Worm (Caenorhabditis elegans) whole organism, L3 larva: ENCODE results near the gene Y73F8A.22.

ENCODE experiments used
- R02D3.7 ChIP-seq: fragments of 150-350 bp; optimal IDR thresholded peaks from 2 replicates; lab custom pipeline; 2014; ENCODE audit warnings: missing biosample characterization, missing genetic modification characterization
- ZK546.5 ChIP-seq: sonication (generic microtip); optimal IDR thresholded peaks from 2 replicates; lab custom pipeline; 2017; ENCODE audit warnings: missing biosample characterization, missing genetic modification characterization
- aly-2 ChIP-seq: fragments of 150-350 bp; optimal IDR thresholded peaks from 2 replicates; lab custom pipeline; 2014; ENCODE audit warnings: missing biosample characterization, missing genetic modification characterization
- ceh-28 ChIP-seq: fragments of 150-350 bp; optimal IDR thresholded peaks from 2 replicates; lab custom pipeline; 2014; ENCODE audit warnings: missing biosample characterization, missing genetic modification reagents, missing genetic modification characterization
- ceh-82 ChIP-seq: fragments of 150-350 bp; optimal IDR thresholded peaks from 2 replicates; lab custom pipeline; 2014; ENCODE audit warnings: missing biosample characterization, missing genetic modification characterization
- ceh-9 ChIP-seq: sonication (generic microtip); optimal IDR thresholded peaks from 2 replicates; lab custom pipeline; 2018; ENCODE audit warnings: missing biosample characterization, missing genetic modification characterization
- daf-12 ChIP-seq: fragments of 150-350 bp; optimal IDR thresholded peaks from 2 replicates; lab custom pipeline; 2014; ENCODE audit warnings: missing biosample characterization, missing genetic modification reagents, missing genetic modification characterization
- egl-27 ChIP-seq: sonication (generic microtip); optimal IDR thresholded peaks from 4 replicates; lab custom pipeline; 2017; ENCODE audit warnings: missing biosample characterization, missing genetic modification reagents, missing genetic modification characterization
- egl-5 ChIP-seq: fragments of 150-350 bp; optimal IDR thresholded peaks from 2 replicates; lab custom pipeline; 2017; ENCODE audit warnings: missing biosample characterization, missing genetic modification reagents, missing genetic modification characterization, inconsistent platforms
- elt-1 ChIP-seq: fragments of 150-350 bp; optimal IDR thresholded peaks from 2 replicates; lab custom pipeline; 2014; ENCODE audit warnings: missing biosample characterization, missing genetic modification characterization
- elt-2 ChIP-seq: sonication (generic microtip); optimal IDR thresholded peaks from 2 replicates; lab custom pipeline; 2016; ENCODE audit warnings: missing genetic modification reagents, mild to moderate bottlenecking, missing genetic modification characterization, missing compliant biosample characterization
- elt-3 ChIP-seq, 3 experiments: fragments of 150-350 bp in 1 of 3; sonication (generic microtip) in 2 of 3; optimal IDR thresholded peaks; 2 replicates in 2 of 3; 4 replicates in 1 of 3; lab custom pipeline; 2014 to 2017; ENCODE audit warnings: missing biosample characterization in 3 of 3, missing genetic modification characterization in 3 of 3
- eor-1 ChIP-seq, 2 experiments: fragments of 150-350 bp; optimal IDR thresholded peaks; 2 replicates each; lab custom pipeline; 2014 to 2018; ENCODE audit warnings: missing biosample characterization in 2 of 2, missing genetic modification characterization in 2 of 2
- fkh-10 ChIP-seq: sonication (generic microtip); optimal IDR thresholded peaks from 2 replicates; lab custom pipeline; 2017; ENCODE audit warnings: missing biosample characterization, missing genetic modification reagents, missing genetic modification characterization
- fkh-2 ChIP-seq: fragments of 150-350 bp; optimal IDR thresholded peaks from 2 replicates; lab custom pipeline; 2014; ENCODE audit warnings: missing biosample characterization, missing genetic modification reagents, missing genetic modification characterization
- fos-1 ChIP-seq: fragments of 150-350 bp; optimal IDR thresholded peaks from 2 replicates; lab custom pipeline; 2014; ENCODE audit warnings: missing biosample characterization, missing genetic modification characterization
- jun-1 ChIP-seq: fragments of 150-350 bp; optimal IDR thresholded peaks from 2 replicates; lab custom pipeline; 2014; ENCODE audit warnings: missing biosample characterization, missing genetic modification reagents, missing genetic modification characterization
- lin-15B ChIP-seq: fragments of 150-350 bp; optimal IDR thresholded peaks from 2 replicates; lab custom pipeline; 2014; ENCODE audit warnings: missing biosample characterization, missing genetic modification characterization
- lin-39 ChIP-seq: fragments of 150-350 bp; optimal IDR thresholded peaks from 2 replicates; lab custom pipeline; 2018; ENCODE audit warnings: missing biosample characterization, missing genetic modification reagents, missing genetic modification characterization
- lsy-12 ChIP-seq: sonication (generic microtip); optimal IDR thresholded peaks from 2 replicates; lab custom pipeline; 2016; ENCODE audit warnings: mild to moderate bottlenecking, missing genetic modification characterization, missing compliant biosample characterization
- mdl-1 ChIP-seq: fragments of 150-350 bp; optimal IDR thresholded peaks from 2 replicates; lab custom pipeline; 2014; ENCODE audit warnings: missing biosample characterization, missing genetic modification characterization
- mml-1 ChIP-seq: fragments of 150-350 bp; sonication (generic microtip); optimal IDR thresholded peaks from 3 replicates; lab custom pipeline; 2014; ENCODE audit warnings: missing biosample characterization, missing genetic modification characterization
- nfya-1 ChIP-seq: sonication (generic microtip); optimal IDR thresholded peaks from 2 replicates; lab custom pipeline; 2017; ENCODE audit warnings: missing genetic modification characterization, mild to moderate bottlenecking, missing compliant biosample characterization, antibody characterized with exemption, moderate library complexity; ENCODE audit not compliant: insufficient read depth
- nhr-11 ChIP-seq: fragments of 150-350 bp; optimal IDR thresholded peaks from 2 replicates; lab custom pipeline; 2014; ENCODE audit warnings: missing biosample characterization, missing genetic modification characterization
- nhr-23 ChIP-seq: fragments of 150-350 bp; optimal IDR thresholded peaks from 2 replicates; lab custom pipeline; 2014; ENCODE audit warnings: missing biosample characterization, missing genetic modification reagents, missing genetic modification characterization
- nhr-237 ChIP-seq: fragments of 150-350 bp; optimal IDR thresholded peaks from 2 replicates; lab custom pipeline; 2014; ENCODE audit warnings: missing biosample characterization, missing genetic modification characterization
- nhr-25 ChIP-seq: sonication (generic microtip); optimal IDR thresholded peaks from 2 replicates; lab custom pipeline; 2017; ENCODE audit warnings: missing biosample characterization, missing genetic modification characterization
- nhr-28 ChIP-seq: fragments of 150-350 bp; optimal IDR thresholded peaks from 2 replicates; lab custom pipeline; 2014; ENCODE audit warnings: missing biosample characterization, missing genetic modification characterization
- nhr-43 ChIP-seq: sonication (generic microtip); optimal IDR thresholded peaks from 2 replicates; lab custom pipeline; 2016; ENCODE audit warnings: mild to moderate bottlenecking, missing genetic modification characterization, missing compliant biosample characterization; ENCODE audit not compliant: poor library complexity, severe bottlenecking
- nhr-67 ChIP-seq: fragments of 150-350 bp; optimal IDR thresholded peaks from 2 replicates; lab custom pipeline; 2014; ENCODE audit warnings: missing biosample characterization, missing genetic modification characterization
- nhr-76 ChIP-seq: fragments of 150-350 bp; sonication (generic microtip); optimal IDR thresholded peaks from 5 replicates; lab custom pipeline; 2014; ENCODE audit warnings: missing biosample characterization, missing genetic modification characterization
- pha-4 ChIP-seq: fragments of 150-350 bp; optimal IDR thresholded peaks from 2 replicates; lab custom pipeline; 2014; ENCODE audit warnings: missing biosample characterization, missing genetic modification reagents, missing genetic modification characterization
- sea-2 ChIP-seq: fragments of 150-350 bp; sonication (generic microtip); optimal IDR thresholded peaks from 4 replicates; lab custom pipeline; 2014; ENCODE audit warnings: missing biosample characterization, missing genetic modification reagents, missing genetic modification characterization
- skn-1 ChIP-seq: fragments of 150-350 bp; optimal IDR thresholded peaks from 2 replicates; lab custom pipeline; 2014; ENCODE audit warnings: missing biosample characterization, missing genetic modification characterization
- snpc-4 ChIP-seq: fragments of 150-350 bp; optimal IDR thresholded peaks from 2 replicates; lab custom pipeline; 2014; ENCODE audit warnings: missing biosample characterization, missing genetic modification characterization
- tbx-2 ChIP-seq: sonication (generic microtip); optimal IDR thresholded peaks from 2 replicates; lab custom pipeline; 2016; ENCODE audit warnings: mild to moderate bottlenecking, missing genetic modification characterization, missing compliant biosample characterization
- unc-39 ChIP-seq: sonication (generic microtip); optimal IDR thresholded peaks from 4 replicates; lab custom pipeline; 2017; ENCODE audit warnings: missing biosample characterization, missing genetic modification characterization
- unc-62 ChIP-seq: fragments of 150-350 bp; sonication (generic microtip); optimal IDR thresholded peaks from 4 replicates; lab custom pipeline; 2014; ENCODE audit warnings: missing biosample characterization, missing genetic modification reagents, missing genetic modification characterization
- zag-1 ChIP-seq: fragments of 150-350 bp; optimal IDR thresholded peaks from 2 replicates; lab custom pipeline; 2014; ENCODE audit warnings: missing biosample characterization, missing genetic modification characterization
- ztf-11 ChIP-seq: fragments of 150-350 bp; optimal IDR thresholded peaks from 2 replicates; lab custom pipeline; 2014; ENCODE audit warnings: missing biosample characterization, missing genetic modification characterization
- ztf-4 ChIP-seq: fragments of 150-350 bp; optimal IDR thresholded peaks from 2 replicates; lab custom pipeline; 2014; ENCODE audit warnings: missing biosample characterization, missing genetic modification characterization

Gene Y73F8A.22

ce11 chrIV:15441308-15441707, at the start of gene Y73F8A.22:
TSS of gene Y73F8A.22 (minus strand) at chrIV:15441408.
- TF ChIP-seq nhr-76 (tag; lab: Kevin White, UChicago): no peak
- no peak for TF ChIP-seq R02D3.7
- no peak for TF ChIP-seq elt-3 (tag; optimal IDR thresholded peaks at IDR 0.05; lab: Kevin White, UChicago)
- no peak for TF ChIP-seq egl-27 (tag; lab: Kevin White, UChicago)

DNA sequence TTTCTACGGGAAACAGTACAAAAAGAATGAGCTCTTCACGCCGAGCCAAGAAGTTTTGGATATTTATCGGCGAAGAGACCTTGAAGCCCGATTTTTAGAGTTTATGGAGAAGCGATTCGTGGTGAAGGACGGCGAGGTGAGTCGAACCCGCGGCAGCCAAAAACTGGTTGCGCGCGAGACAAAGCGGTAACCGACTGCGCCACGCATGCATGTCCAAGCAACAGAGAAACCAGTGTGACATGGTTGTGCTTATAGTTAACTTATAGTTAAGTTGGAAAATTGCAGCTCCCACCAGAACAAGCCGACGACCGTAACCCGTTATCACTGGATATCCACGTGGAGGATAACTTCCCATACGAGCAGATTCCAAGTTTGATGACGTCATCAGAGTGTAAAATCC, 35.2 kb upstream of the Y73F8A.22 start:
- TF ChIP-seq egl-5 (tag; lab: Kevin White, UChicago): no peak
- TF ChIP-seq nfya-1: no peak
- no peak for TF ChIP-seq fkh-10 (GFP tag; lab: Kevin White, UChicago)
- TF ChIP-seq pha-4 (tag; lab: Kevin White, UChicago): peak; percentile 26
- peak; percentile 4 for TF ChIP-seq lin-39 (tag; lab: Kevin White, UChicago)
- no peak for TF ChIP-seq ztf-4
- peak; percentile 27 for TF ChIP-seq elt-2 (tag; lab: Kevin White, UChicago)
- no peak for TF ChIP-seq eor-1 (tag; optimal IDR thresholded peaks at IDR 0.05; lab: Kevin White, UChicago)
- TF ChIP-seq ceh-82 (tag; lab: Kevin White, UChicago): no peak
- peak; percentile 2 for TF ChIP-seq lsy-12 (tag; lab: Kevin White, UChicago)

DNA sequence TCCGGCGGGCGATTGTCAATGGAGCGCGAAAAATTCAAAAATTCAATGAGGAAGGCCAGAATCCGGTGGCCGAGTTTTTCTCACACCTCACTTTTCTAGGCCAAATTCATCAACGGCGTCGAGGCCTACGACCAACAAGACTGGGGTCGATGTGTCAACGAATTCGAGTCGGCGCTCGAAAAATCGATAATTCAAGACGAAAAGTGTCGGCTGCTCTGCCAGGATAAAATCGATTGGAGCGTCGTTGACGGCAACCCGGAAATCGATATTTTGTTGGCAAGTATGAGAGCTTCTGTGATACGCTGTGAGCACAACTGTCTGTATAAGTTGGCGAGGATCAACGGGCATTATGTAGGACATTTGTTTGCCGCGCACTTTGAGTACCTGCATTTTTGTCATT, 34.6 kb upstream of the Y73F8A.22 start:
- TF ChIP-seq nhr-25: no peak
- TF ChIP-seq nhr-237 (tag; lab: Kevin White, UChicago): no peak
- no peak for TF ChIP-seq daf-12
- TF ChIP-seq ceh-28 (tag; lab: Kevin White, UChicago): peak; percentile 18
- TF ChIP-seq skn-1: no peak
- no peak for TF ChIP-seq elt-3 (tag; optimal IDR thresholded peaks at IDR 0.05; lab: Kevin White, UChicago)
- no peak for TF ChIP-seq elt-1 (tag; lab: Kevin White, UChicago)
- TF ChIP-seq, all 47 proteins: peak for 1

- TF ChIP-seq mdl-1 (tag; lab: Kevin White, UChicago) (no peak), aly-2 (no peak), egl-27 (tag; lab: Kevin White, UChicago) (no peak), tbx-2 (tag; lab: Kevin White, UChicago) (no peak), elt-3 (tag; optimal IDR thresholded peaks at IDR 0.05; lab: Kevin White, UChicago) (no peak), lsy-12 (tag; lab: Kevin White, UChicago) (no peak), unc-62 (GFP tag; lab: Kevin White, UChicago) (no peak), ZK546.5 (tag; lab: Kevin White, UChicago) (no peak), nhr-237 (tag; lab: Kevin White, UChicago) (no peak), fkh-2 (tag; lab: Kevin White, UChicago) (no peak)
- TF ChIP-seq, all 47 proteins: peak for 0
Observed at ce11 chrIV:15473588-15474271, 32.5 kb upstream of the Y73F8A.22 start, which contains the start of gene Y73F8A.26. TSS of gene Y73F8A.26 (plus strand) at chrIV:15473660.

- TF ChIP-seq nhr-43 (tag; lab: Kevin White, UChicago): peak; percentile 89
- TF ChIP-seq egl-5 (tag; lab: Kevin White, UChicago): peak; percentile 55
- peak; percentile 50 for TF ChIP-seq zag-1 (tag; lab: Kevin White, UChicago)
- no peak for TF ChIP-seq sea-2
- peak; percentile 77 for TF ChIP-seq R02D3.7
- TF ChIP-seq nhr-28 (tag; lab: Kevin White, UChicago): no peak
- peak; percentile 92 for TF ChIP-seq skn-1
- no peak for TF ChIP-seq ceh-9 (tag; lab: Kevin White, UChicago)
- TF ChIP-seq lin-15B: peak; percentile 97
- TF ChIP-seq fkh-10 (GFP tag; lab: Kevin White, UChicago): peak; percentile 76
- TF ChIP-seq nhr-11: peak; percentile 70
- TF ChIP-seq egl-27 (tag; lab: Kevin White, UChicago): no peak
- TF ChIP-seq tbx-2 (tag; lab: Kevin White, UChicago): peak; percentile 89
- peak; percentile 81 for TF ChIP-seq ceh-28 (tag; lab: Kevin White, UChicago)
- no peak for TF ChIP-seq nhr-67 (tag; lab: Kevin White, UChicago)
- peak in 1 of 2 experiments; percentile 64 for TF ChIP-seq eor-1 (tag; optimal IDR thresholded peaks at IDR 0.05; lab: Kevin White, UChicago)
- peak; percentile 87 for TF ChIP-seq nhr-25
- TF ChIP-seq nhr-23: peak; percentile 96
- TF ChIP-seq nhr-237 (tag; lab: Kevin White, UChicago): no peak
- no peak for TF ChIP-seq unc-39 (tag; lab: Kevin White, UChicago)
- peak; percentile 76 for TF ChIP-seq lin-39 (tag; lab: Kevin White, UChicago)
- no peak for TF ChIP-seq fos-1 (tag; lab: Kevin White, UChicago)
- TF ChIP-seq ztf-4: no peak
- TF ChIP-seq jun-1 (tag; lab: Kevin White, UChicago): peak; percentile 75
- peak; percentile 75 for TF ChIP-seq lsy-12 (tag; lab: Kevin White, UChicago)
- TF ChIP-seq mml-1 (tag; lab: Kevin White, UChicago): no peak
- no peak for TF ChIP-seq mdl-1 (tag; lab: Kevin White, UChicago)
- TF ChIP-seq snpc-4: peak; percentile 94
- TF ChIP-seq elt-3 (tag; optimal IDR thresholded peaks at IDR 0.05; lab: Kevin White, UChicago): no peak
- peak; percentile 22 for TF ChIP-seq elt-1 (tag; lab: Kevin White, UChicago)
- TF ChIP-seq ztf-11: no peak
- peak; percentile 92 for TF ChIP-seq nfya-1
Observed at ce11 chrIV:15472387-15472859, 31.2 kb upstream of the Y73F8A.22 start, which contains the start of gene Y73F8A.27. TSS of gene Y73F8A.27 (plus strand) at chrIV:15472809.
